Fruit fly (Drosophila melanogaster) whole organism, wandering third instar larva: ENCODE data around the gene mGluR.
A peak's percentile ranks its signal among the peaks of the same experiment; 100 is the strongest.

Experiments used
- CG9705 ChIP-seq: fragments of 200-800 bp; sonication (Bioruptor generic); optimal IDR thresholded peaks from 2 replicates; lab custom pipeline; 2018; ENCODE audit warnings: missing biosample characterization, mild to moderate bottlenecking, missing genetic modification characterization
- Dif ChIP-seq: fragments of 200-275, 200-300 bp; sonication (Bioruptor generic); optimal IDR thresholded peaks from 2 replicates; lab custom pipeline; 2018; ENCODE audit warnings: missing biosample characterization, missing genetic modification characterization; ENCODE audit not compliant: partially characterized antibody
- HLH106 ChIP-seq: fragments of 200-800 bp; optimal IDR thresholded peaks from 3 replicates; lab custom pipeline; 2019; ENCODE audit warnings: missing biosample characterization, mild to moderate bottlenecking, missing genetic modification characterization, moderate library complexity
- Hnf4 ChIP-seq: fragments of 200-800 bp; sonication (Bioruptor generic); optimal IDR thresholded peaks from 2 replicates; lab custom pipeline; 2016; ENCODE audit warnings: missing biosample characterization, mild to moderate bottlenecking, missing genetic modification characterization
- Hr78 ChIP-seq: fragments of >200 bp; optimal IDR thresholded peaks from 2 replicates; lab custom pipeline; 2017; ENCODE audit warnings: missing biosample characterization, missing genetic modification characterization
- Hr83 ChIP-seq: fragments of 200-300 bp; sonication (Bioruptor generic); optimal IDR thresholded peaks from 2 replicates; lab custom pipeline; 2016; ENCODE audit warnings: missing biosample characterization, mild to moderate bottlenecking, missing genetic modification characterization, moderate library complexity; ENCODE audit not compliant: poor library complexity, severe bottlenecking
- Jra ChIP-seq: sonication (Bioruptor generic); optimal IDR thresholded peaks from 2 replicates; lab custom pipeline; 2016; ENCODE audit warnings: missing biosample characterization, missing genetic modification characterization
- Mio ChIP-seq: sonication (Bioruptor generic); optimal IDR thresholded peaks from 2 replicates; lab custom pipeline; 2016; ENCODE audit warnings: missing biosample characterization, missing genetic modification characterization
- N ChIP-seq: fragments of >200 bp; optimal IDR thresholded peaks from 2 replicates; lab custom pipeline; 2018; ENCODE audit warnings: missing biosample characterization, missing external identifiers, missing genetic modification characterization
- OdsH ChIP-seq: fragments of 200-800 bp; sonication (Bioruptor generic); optimal IDR thresholded peaks from 2 replicates; lab custom pipeline; 2016; ENCODE audit warnings: missing biosample characterization, mild to moderate bottlenecking, missing genetic modification characterization
- Rel ChIP-seq, 2 experiments: fragments of 200-800 bp; sonication (Bioruptor generic) in 1 of 2; optimal IDR thresholded peaks; 2 replicates in 1 of 2; 3 replicates in 1 of 2; lab custom pipeline; 2016 to 2019; ENCODE audit warnings: mild to moderate bottlenecking in 2 of 2, missing biosample characterization in 2 of 2, missing genetic modification characterization in 2 of 2, moderate library complexity in 1 of 2
- Vsx2 ChIP-seq: fragments of 200-300, 225-300 bp; sonication (Bioruptor generic); optimal IDR thresholded peaks from 2 replicates; lab custom pipeline; 2018; ENCODE audit warnings: missing biosample characterization, missing genetic modification characterization; ENCODE audit not compliant: partially characterized antibody
- br ChIP-seq: fragments of 200-800 bp; sonication (Bioruptor generic); optimal IDR thresholded peaks from 2 replicates; lab custom pipeline; 2016; ENCODE audit warnings: missing biosample characterization, missing genetic modification characterization
- dl ChIP-seq, 2 experiments: fragments of 175-275, 200-275 bp in 1 of 2; fragments of 200-275 bp in 1 of 2; sonication (Bioruptor generic); optimal IDR thresholded peaks; lab custom pipeline; 2018; ENCODE audit warnings: mild to moderate bottlenecking in 2 of 2, missing biosample characterization in 2 of 2, missing genetic modification characterization in 2 of 2, moderate library complexity in 2 of 2; ENCODE audit not compliant: partially characterized antibody in 2 of 2, insufficient read depth in 1 of 2
- dmrt93B ChIP-seq: fragments of 200-800 bp; sonication (Bioruptor generic); optimal IDR thresholded peaks from 2 replicates; lab custom pipeline; 2018; ENCODE audit warnings: missing biosample characterization, mild to moderate bottlenecking, missing genetic modification characterization
- dsf ChIP-seq: sonication (Bioruptor generic); optimal IDR thresholded peaks from 2 replicates; lab custom pipeline; 2016; ENCODE audit warnings: missing biosample characterization, missing genetic modification characterization, borderline replicate concordance
- ey ChIP-seq: fragments of 200-800 bp; sonication (Bioruptor generic); optimal IDR thresholded peaks from 2 replicates; lab custom pipeline; 2016; ENCODE audit warnings: missing biosample characterization, missing genetic modification characterization
- foxo ChIP-seq, 2 experiments: fragments of 200-800 bp; sonication (Bioruptor generic); optimal IDR thresholded peaks; 2 replicates in 1 of 2; 3 replicates in 1 of 2; lab custom pipeline; 2016 to 2017; ENCODE audit warnings: missing biosample characterization in 2 of 2, missing genetic modification characterization in 2 of 2
- fru ChIP-seq: fragments of 200-800 bp; sonication (Bioruptor generic); optimal IDR thresholded peaks from 3 replicates; lab custom pipeline; 2016; ENCODE audit warnings: missing biosample characterization, mild to moderate bottlenecking, missing genetic modification characterization
- h ChIP-seq: fragments of 200-800 bp; sonication (Bioruptor generic); optimal IDR thresholded peaks from 3 replicates; lab custom pipeline; 2016; ENCODE audit warnings: missing biosample characterization, mild to moderate bottlenecking, missing genetic modification characterization
- jim ChIP-seq: fragments of 175-275, 200-325 bp; sonication (Bioruptor generic); optimal IDR thresholded peaks from 2 replicates; lab custom pipeline; 2016; ENCODE audit warnings: missing biosample characterization, mild to moderate bottlenecking, missing genetic modification characterization
- lola ChIP-seq: fragments of >200 bp; optimal IDR thresholded peaks from 2 replicates; lab custom pipeline; 2017; ENCODE audit warnings: missing biosample characterization, missing genetic modification characterization
- pan ChIP-seq: fragments of >200 bp; optimal IDR thresholded peaks from 2 replicates; lab custom pipeline; 2017
- psq ChIP-seq: fragments of 200-800 bp; sonication (Bioruptor generic); optimal IDR thresholded peaks from 3 replicates; lab custom pipeline; 2017; ENCODE audit warnings: missing biosample characterization, mild to moderate bottlenecking, missing genetic modification characterization, moderate library complexity
- rgr ChIP-seq: fragments of 200-800 bp; sonication (Bioruptor generic); optimal IDR thresholded peaks from 3 replicates; lab custom pipeline; 2016; ENCODE audit warnings: missing biosample characterization, mild to moderate bottlenecking, missing genetic modification characterization
- sage ChIP-seq: fragments of 200-800 bp; sonication (Bioruptor generic); optimal IDR thresholded peaks from 2 replicates; lab custom pipeline; 2016; ENCODE audit warnings: missing biosample characterization, mild to moderate bottlenecking, missing genetic modification characterization
- sv ChIP-seq: fragments of 200-800 bp; sonication (Bioruptor generic); optimal IDR thresholded peaks from 3 replicates; lab custom pipeline; 2016; ENCODE audit warnings: missing biosample characterization, missing genetic modification characterization
- tai ChIP-seq: sonication (Bioruptor generic); optimal IDR thresholded peaks from 2 replicates; lab custom pipeline; 2016; ENCODE audit warnings: missing biosample characterization, missing genetic modification characterization
- usp ChIP-seq: fragments of >200 bp; optimal IDR thresholded peaks from 2 replicates; lab custom pipeline; 2017; ENCODE audit warnings: missing biosample characterization, missing genetic modification characterization
- woc ChIP-seq: sonication (Bioruptor generic); optimal IDR thresholded peaks from 2 replicates; lab custom pipeline; 2016; ENCODE audit warnings: missing biosample characterization, mild to moderate bottlenecking, missing genetic modification characterization

The mGluR gene

dm6 chr4:930311-931198 is 6.1 kb upstream of the mGluR start, which contains the start of gene eIF4G1 (continued):
- TF ChIP-seq tai (GFP tag; lab: Kevin White, UChicago) (no peak), pan (no peak), CG9705 (GFP tag; lab: Kevin White, UChicago) (no peak), Hnf4 (GFP tag; lab: Kevin White, UChicago) (no peak), N (GFP tag; lab: Kevin White, UChicago) (peak; percentile 13), Rel (GFP tag; optimal IDR thresholded peaks at IDR 0.05; lab: Kevin White, UChicago) (no peak), Rel (tag; optimal IDR thresholded peaks at IDR 0.05; lab: Kevin White, UChicago) (no peak), Vsx2 (peak; percentile 9), psq (GFP tag; lab: Kevin White, UChicago) (no peak), HLH106 (no peak), Dif (GFP tag; lab: Kevin White, UChicago) (no peak), foxo (GFP tag; optimal IDR thresholded peaks at IDR 0.05; lab: Kevin White, UChicago) (no peak), dsf (no peak), sv (GFP tag; lab: Kevin White, UChicago) (no peak)

dm6 chr4:937119-937518 is 500 bp downstream of the mGluR start:
- TF ChIP-seq fru (GFP tag; lab: Kevin White, UChicago) (no peak), dmrt93B (GFP tag; lab: Kevin White, UChicago) (no peak), psq (GFP tag; lab: Kevin White, UChicago) (no peak), usp (no peak), Hr83 (GFP tag; lab: Kevin White, UChicago) (no peak), Vsx2 (no peak), Hr78 (GFP tag; lab: Kevin White, UChicago) (no peak)

- no peak for TF ChIP-seq h (GFP tag; lab: Kevin White, UChicago)
- TF ChIP-seq sage (GFP tag; lab: Kevin White, UChicago) = no peak
- no peak for TF ChIP-seq woc (GFP tag; lab: Kevin White, UChicago)
- no peak for TF ChIP-seq fru (GFP tag; lab: Kevin White, UChicago)
- no peak for TF ChIP-seq Jra (GFP tag; lab: Kevin White, UChicago)
- no peak for TF ChIP-seq foxo (GFP tag; optimal IDR thresholded peaks at IDR 0.05; lab: Kevin White, UChicago)
Measured at dm6 chr4:944354-944753, 7.7 kb downstream of the mGluR start.

- TF ChIP-seq OdsH (GFP tag; lab: Kevin White, UChicago) (no peak), psq (GFP tag; lab: Kevin White, UChicago) (no peak), rgr (GFP tag; lab: Kevin White, UChicago) (no peak), br (GFP tag; lab: Kevin White, UChicago) (no peak), dl (GFP tag; optimal IDR thresholded peaks at IDR 0.05; lab: Kevin White, UChicago; ENCODE audit: insufficient read depth in 1 of 2, partially characterized antibody in 2 of 2) (no peak), sv (GFP tag; lab: Kevin White, UChicago) (no peak), jim (GFP tag; lab: Kevin White, UChicago) (no peak), Dif (GFP tag; lab: Kevin White, UChicago) (no peak), Hr83 (GFP tag; lab: Kevin White, UChicago) (no peak), lola (GFP tag; lab: Kevin White, UChicago) (no peak), ey (GFP tag; lab: Kevin White, UChicago) (no peak), Vsx2 (no peak), Mio (GFP tag; lab: Kevin White, UChicago) (no peak), Hr78 (GFP tag; lab: Kevin White, UChicago) (no peak)
- TF ChIP-seq, all 38 proteins: peak for 0
Measured at dm6 chr4:946197-946596, 9.6 kb downstream of the mGluR start.
